Fruit fly (Drosophila melanogaster) whole organism, pupa: ENCODE data around the gene CG4982.

Experiments
- CG12605 ChIP-seq: fragments of 200-800 bp; sonication (Bioruptor generic); IDR thresholded peaks from 2 replicates; pipeline ENCODE4 v1.3.6; 2022; ENCODE audit warnings: missing biosample characterization, missing genetic modification characterization
- CG34367 ChIP-seq: fragments of 200-800 bp; sonication (Bioruptor generic); optimal IDR thresholded peaks from 2 replicates; lab custom pipeline; 2018; ENCODE audit warnings: missing biosample characterization, mild to moderate bottlenecking, missing genetic modification characterization
- CG8159 ChIP-seq: fragments of 200-800 bp; sonication (Bioruptor generic); optimal IDR thresholded peaks from 3 replicates; lab custom pipeline; 2018; ENCODE audit warnings: missing biosample characterization, mild to moderate bottlenecking, missing genetic modification characterization, moderate library complexity
- CG9948 ChIP-seq: fragments of 200-800 bp; sonication (Bioruptor generic); optimal IDR thresholded peaks from 2 replicates; lab custom pipeline; 2018; ENCODE audit warnings: missing biosample characterization, mild to moderate bottlenecking, missing genetic modification characterization, moderate library complexity
- D1 ChIP-seq: fragments of 200-800 bp; sonication (Bioruptor generic); optimal IDR thresholded peaks from 2 replicates; lab custom pipeline; 2018; ENCODE audit warnings: missing biosample characterization, mild to moderate bottlenecking, missing genetic modification characterization, moderate library complexity
- Pif1A ChIP-seq: fragments of 200-800 bp; sonication (Bioruptor generic); optimal IDR thresholded peaks from 3 replicates; lab custom pipeline; 2016; ENCODE audit warnings: missing biosample characterization, missing genetic modification characterization
- Pif1B ChIP-seq: fragments of 200-800 bp; sonication (Bioruptor generic); optimal IDR thresholded peaks from 3 replicates; lab custom pipeline; 2016; ENCODE audit warnings: missing biosample characterization, missing genetic modification characterization
- fd96Ca ChIP-seq: fragments of 200-800 bp; sonication (Bioruptor generic); IDR thresholded peaks from 3 replicates; pipeline ENCODE4 v1.3.6; 2022; ENCODE audit warnings: missing biosample characterization, missing genetic modification characterization
- gl ChIP-seq: fragments of 200-800 bp; sonication (Bioruptor generic); optimal IDR thresholded peaks from 2 replicates; lab custom pipeline; 2018; ENCODE audit warnings: missing biosample characterization, mild to moderate bottlenecking, missing genetic modification characterization
- rn ChIP-seq: fragments of 200-800 bp; sonication (Bioruptor generic); IDR thresholded peaks from 2 replicates; pipeline ENCODE4 v1.3.6; 2022; ENCODE audit warnings: missing biosample characterization, missing genetic modification characterization

DNA sequence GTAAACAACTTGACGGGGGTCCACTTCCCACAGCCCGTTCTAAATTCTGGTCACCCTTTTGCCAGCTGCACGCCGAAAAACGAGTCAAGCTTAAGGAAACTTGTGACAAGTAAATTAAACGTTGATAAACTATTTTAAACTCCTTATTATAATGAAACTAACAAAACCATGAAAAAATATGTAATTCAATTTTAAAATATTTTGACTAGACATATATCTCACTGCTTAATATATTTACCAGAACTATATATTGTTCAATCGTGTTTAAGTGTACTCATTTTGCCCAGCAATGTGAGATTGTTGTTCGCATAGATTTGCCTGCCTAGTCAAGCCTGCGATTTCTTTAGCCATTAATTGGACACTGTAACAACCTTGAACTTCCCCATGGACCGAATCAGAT, 41.7 kb upstream of the CG4982 start, which contains the start of gene CG13053:
- no peak for TF ChIP-seq fd96Ca (GFP tag; lab: Robert Waterston, UW)
- peak; percentile 70 for TF ChIP-seq CG34367 (tag; lab: Kevin White, UChicago)
- peak; percentile 50 for TF ChIP-seq Pif1B (GFP tag; lab: Kevin White, UChicago)
- peak; percentile 5 for TF ChIP-seq D1 (tag; lab: Kevin White, UChicago)
- peak; percentile 41 for TF ChIP-seq gl (tag; lab: Kevin White, UChicago)
- TF ChIP-seq CG12605 (GFP tag; lab: Robert Waterston, UW) = no peak
- no peak for TF ChIP-seq rn (GFP tag; lab: Robert Waterston, UW)
- TF ChIP-seq CG9948 (tag; lab: Kevin White, UChicago) = peak; percentile 79
- TF ChIP-seq CG8159 (tag; lab: Kevin White, UChicago) = peak; percentile 82
- peak; percentile 27 for TF ChIP-seq Pif1A
